Fruit fly (Drosophila melanogaster): Measurements from ENCODE around the gene CG13895.

DNA sequence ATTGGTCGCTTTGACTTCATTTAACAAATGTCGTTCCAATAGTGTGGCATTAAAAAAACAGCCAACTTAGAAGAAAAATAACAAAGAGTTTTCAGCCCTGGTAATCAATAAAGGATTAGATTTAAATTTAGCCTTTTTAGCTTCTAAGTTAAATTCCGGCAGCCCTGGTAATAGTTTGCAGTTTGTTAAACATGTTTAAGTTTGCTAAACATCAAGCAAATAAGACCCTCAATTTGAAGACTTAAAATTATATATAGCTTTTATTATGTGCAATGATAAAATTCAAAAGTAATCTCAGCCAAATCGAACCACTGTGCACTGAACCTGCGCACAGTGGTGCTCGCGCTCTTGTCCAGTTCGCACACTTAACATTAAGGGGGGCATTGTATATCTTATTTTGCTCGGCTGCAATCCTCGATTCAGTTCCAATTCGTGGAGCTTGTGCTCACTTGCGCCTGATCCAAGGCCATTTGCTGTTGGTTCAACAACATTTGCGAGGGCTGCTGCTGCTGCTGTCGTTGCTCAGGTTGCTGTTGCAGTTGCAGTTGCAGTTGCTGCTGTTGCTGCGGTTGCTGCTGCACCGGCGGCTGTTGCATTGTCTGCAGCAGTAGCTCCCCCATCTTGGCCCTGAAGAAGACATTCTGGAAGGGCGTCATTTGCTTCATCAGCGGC, 29.6 kb upstream of the CG13895 start:
- TF ChIP-seq CTCF (optimal IDR thresholded peaks at IDR 0.05) (no peak), CG8478 (optimal IDR thresholded peaks at IDR 0.05) (no peak)
